Worm (Caenorhabditis elegans) whole organism, early embryonic: ENCODE results near the gene oac-14.

ENCODE experiments used
- B0310.2 ChIP-seq: sonication (generic microtip); optimal IDR thresholded peaks from 2 replicates; lab custom pipeline; 2016; ENCODE audit warnings: mild to moderate bottlenecking, missing genetic modification characterization, missing compliant biosample characterization
- F13C5.2 ChIP-seq: sonication (generic microtip); optimal IDR thresholded peaks from 2 replicates; lab custom pipeline; 2017; ENCODE audit warnings: mild to moderate bottlenecking, missing genetic modification characterization, inconsistent platforms, missing compliant biosample characterization
- aly-1 ChIP-seq: sonication (generic microtip); optimal IDR thresholded peaks from 2 replicates; lab custom pipeline; 2016; ENCODE audit warnings: missing genetic modification characterization, missing compliant biosample characterization
- ama-1 ChIP-seq: fragments of 150-350 bp; optimal IDR thresholded peaks from 2 replicates; lab custom pipeline; 2014
- ceh-13 ChIP-seq: fragments of 200-800 bp; sonication (Bioruptor generic); optimal IDR thresholded peaks from 2 replicates; lab custom pipeline; 2018; ENCODE audit warnings: mild to moderate bottlenecking, missing genetic modification characterization, missing compliant biosample characterization
- ceh-36 ChIP-seq: sonication (generic microtip); optimal IDR thresholded peaks from 2 replicates; lab custom pipeline; 2016; ENCODE audit warnings: missing genetic modification characterization, inconsistent platforms, missing compliant biosample characterization
- ets-7 ChIP-seq: sonication (generic microtip); optimal IDR thresholded peaks from 2 replicates; lab custom pipeline; 2016; ENCODE audit warnings: missing genotype, missing genetic modification characterization, missing compliant biosample characterization
- flt-1 ChIP-seq: fragments of 200-800 bp; sonication (Bioruptor generic); IDR thresholded peaks from 2 replicates; pipeline ENCODE4 v1.3.6; 2022; ENCODE audit warnings: missing genetic modification characterization, missing compliant biosample characterization
- hmbx-1 ChIP-seq: sonication (generic microtip); optimal IDR thresholded peaks from 2 replicates; lab custom pipeline; 2016; ENCODE audit warnings: mild to moderate bottlenecking, missing genetic modification characterization, missing compliant biosample characterization
- hmg-4 ChIP-seq: fragments of 200-800 bp; sonication (Bioruptor generic); optimal IDR thresholded peaks from 2 replicates; lab custom pipeline; 2018; ENCODE audit warnings: mild to moderate bottlenecking, missing genetic modification characterization, missing compliant biosample characterization
- hnd-1 ChIP-seq: sonication (generic microtip); optimal IDR thresholded peaks from 2 replicates; lab custom pipeline; 2016; ENCODE audit warnings: missing genetic modification characterization, missing compliant biosample characterization
- pes-1 ChIP-seq: fragments of 200-800 bp; sonication (Bioruptor generic); IDR thresholded peaks from 2 replicates; pipeline ENCODE4 v1.3.6; 2022; ENCODE audit warnings: missing genetic modification reagents, missing genetic modification characterization, missing compliant biosample characterization
- scrt-1 ChIP-seq: fragments of 200-800 bp; sonication (Bioruptor generic); IDR thresholded peaks from 2 replicates; pipeline ENCODE4 v1.3.6; 2022; ENCODE audit warnings: missing genetic modification characterization, missing compliant biosample characterization
- sea-1 ChIP-seq: fragments of 200-800 bp; sonication (Bioruptor generic); conservative IDR thresholded peaks from 2 replicates; pipeline ENCODE4 v1.3.6; 2022; ENCODE audit warnings: missing genetic modification characterization, missing compliant biosample characterization
- tbx-11 ChIP-seq: fragments of 200-800 bp; sonication (Bioruptor generic); IDR thresholded peaks from 2 replicates; pipeline ENCODE4 v1.3.6; 2022; ENCODE audit warnings: missing genetic modification characterization, missing compliant biosample characterization
- tbx-37 ChIP-seq: fragments of 200-800 bp; sonication (Bioruptor generic); conservative IDR thresholded peaks from 2 replicates; pipeline ENCODE4 v1.3.6; 2022; ENCODE audit warnings: missing genetic modification reagents, missing genetic modification characterization, missing compliant biosample characterization
- tra-4 ChIP-seq: sonication (generic microtip); optimal IDR thresholded peaks from 2 replicates; lab custom pipeline; 2017; ENCODE audit warnings: missing genetic modification characterization, missing compliant biosample characterization

Gene oac-14

ce11 chrX:10176295-10176694 lies 34.5 kb upstream of the oac-14 start, which contains the start of gene ncs-4:
ncs-4 (plus strand) TSS chrX:10176521.
- TF ChIP-seq hmbx-1 (tag; lab: Kevin White, UChicago) (no peak), F13C5.2 (tag; lab: Kevin White, UChicago) (no peak), B0310.2 (tag; lab: Kevin White, UChicago) (no peak), ceh-36 (tag; lab: Kevin White, UChicago) (no peak), sea-1 (no peak), aly-1 (no peak), ceh-13 (GFP tag; lab: Kevin White, UChicago) (no peak), flt-1 (GFP tag; lab: Robert Waterston, UW) (no peak; the same call in 1 of the 2 replicates), hnd-1 (tag; lab: Kevin White, UChicago) (no peak), scrt-1 (GFP tag; lab: Robert Waterston, UW) (no peak), tbx-37 (GFP tag; lab: Robert Waterston, UW) (no peak), tra-4 (tag; lab: Kevin White, UChicago) (no peak), ets-7 (tag; lab: Kevin White, UChicago) (no peak), pes-1 (GFP tag; lab: Robert Waterston, UW) (no peak), tbx-11 (no peak), hmg-4 (GFP tag; lab: Kevin White, UChicago) (no peak), ama-1 (lab: Kevin White, UChicago) (no peak)

ce11 chrX:10174683-10175082 lies 32.9 kb upstream of the oac-14 start, which contains the start of gene C07A4.3:
C07A4.3 (plus strand) TSS chrX:10174983.
- TF ChIP-seq tbx-37 (GFP tag; lab: Robert Waterston, UW) (no peak), tbx-11 (no peak), scrt-1 (GFP tag; lab: Robert Waterston, UW) (no peak), aly-1 (no peak), hmbx-1 (tag; lab: Kevin White, UChicago) (no peak), tra-4 (tag; lab: Kevin White, UChicago) (no peak)

ce11 chrX:10172004-10172584 lies 30.3 kb upstream of the oac-14 start, which contains the start of gene C07A4.2:
C07A4.2 (plus strand) TSS chrX:10172198.
- TF ChIP-seq aly-1 (no peak), hmbx-1 (tag; lab: Kevin White, UChicago) (no peak), F13C5.2 (tag; lab: Kevin White, UChicago) (no peak), B0310.2 (tag; lab: Kevin White, UChicago) (no peak), flt-1 (GFP tag; lab: Robert Waterston, UW) (no peak), tra-4 (tag; lab: Kevin White, UChicago) (no peak), hmg-4 (GFP tag; lab: Kevin White, UChicago) (no peak), scrt-1 (GFP tag; lab: Robert Waterston, UW) (no peak)

DNA sequence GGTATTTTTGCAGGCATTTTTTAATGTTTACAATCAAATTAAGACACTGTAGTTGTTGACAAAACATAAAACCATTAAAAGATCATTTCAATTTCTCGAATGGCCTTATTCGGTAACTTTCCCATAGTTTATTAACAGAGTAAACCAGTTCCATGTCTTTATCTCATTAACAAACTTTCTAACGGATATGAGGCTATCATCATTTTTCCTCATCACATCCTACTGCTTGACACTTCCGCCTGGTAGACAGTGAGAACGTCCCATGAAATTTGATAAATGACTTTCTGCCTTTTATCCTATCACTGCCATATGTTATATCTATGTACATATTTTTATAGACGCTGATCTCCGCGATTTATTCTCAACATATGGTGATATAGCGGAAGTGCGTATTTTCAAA lies 28.8 kb upstream of the oac-14 start:
- TF ChIP-seq ets-7 (tag; lab: Kevin White, UChicago), result no peak
- no peak for TF ChIP-seq ceh-36 (tag; lab: Kevin White, UChicago)
- no peak for TF ChIP-seq flt-1 (GFP tag; lab: Robert Waterston, UW)
- TF ChIP-seq pes-1 (GFP tag; lab: Robert Waterston, UW), result no peak
- TF ChIP-seq F13C5.2 (tag; lab: Kevin White, UChicago), result no peak
- TF ChIP-seq tra-4 (tag; lab: Kevin White, UChicago), result no peak
- TF ChIP-seq hnd-1 (tag; lab: Kevin White, UChicago), result no peak
- TF ChIP-seq hmg-4 (GFP tag; lab: Kevin White, UChicago), result no peak

- no peak for TF ChIP-seq tra-4 (tag; lab: Kevin White, UChicago)
- no peak for TF ChIP-seq ets-7 (tag; lab: Kevin White, UChicago)
- TF ChIP-seq scrt-1 (GFP tag; lab: Robert Waterston, UW), result no peak
- no peak for TF ChIP-seq aly-1
- TF ChIP-seq ama-1 (lab: Kevin White, UChicago), result no peak
- TF ChIP-seq B0310.2 (tag; lab: Kevin White, UChicago), result no peak
- no peak for TF ChIP-seq tbx-11
These were observed 26.7 kb upstream of the oac-14 start for ce11 chrX:10168534-10168933.

DNA sequence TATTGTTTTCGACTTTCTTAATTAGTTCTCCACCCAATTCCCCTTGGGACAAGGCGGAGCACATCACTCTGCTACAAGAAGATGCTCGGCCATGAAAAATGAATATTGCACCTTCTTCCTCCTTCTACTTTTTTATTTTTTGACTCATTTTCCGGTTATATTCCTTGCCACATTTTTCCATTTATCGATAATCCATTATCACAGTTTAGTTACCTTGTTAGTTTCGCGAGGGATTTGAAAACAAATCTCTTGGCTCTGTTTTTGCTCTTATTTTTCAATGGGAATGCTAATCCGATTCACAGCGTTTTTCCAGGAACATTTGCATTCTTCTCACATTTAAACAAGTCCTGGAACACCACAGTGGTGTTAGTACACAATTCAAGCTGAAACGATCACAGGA lies 25.2 kb upstream of the oac-14 start, which contains the start of gene rnp-9:
Gene rnp-9 (plus strand): TSS at position 301 of the 400 bp plus-strand sequence.
- TF ChIP-seq hmg-4 (GFP tag; lab: Kevin White, UChicago) (no peak), tra-4 (tag; lab: Kevin White, UChicago) (no peak), ceh-36 (tag; lab: Kevin White, UChicago) (no peak), ets-7 (tag; lab: Kevin White, UChicago) (no peak), ama-1 (lab: Kevin White, UChicago) (no peak), tbx-37 (GFP tag; lab: Robert Waterston, UW) (no peak), B0310.2 (tag; lab: Kevin White, UChicago) (no peak), tbx-11 (no peak), hnd-1 (tag; lab: Kevin White, UChicago) (no peak), flt-1 (GFP tag; lab: Robert Waterston, UW) (no peak), pes-1 (GFP tag; lab: Robert Waterston, UW) (no peak), hmbx-1 (tag; lab: Kevin White, UChicago) (no peak), scrt-1 (GFP tag; lab: Robert Waterston, UW) (no peak)

DNA sequence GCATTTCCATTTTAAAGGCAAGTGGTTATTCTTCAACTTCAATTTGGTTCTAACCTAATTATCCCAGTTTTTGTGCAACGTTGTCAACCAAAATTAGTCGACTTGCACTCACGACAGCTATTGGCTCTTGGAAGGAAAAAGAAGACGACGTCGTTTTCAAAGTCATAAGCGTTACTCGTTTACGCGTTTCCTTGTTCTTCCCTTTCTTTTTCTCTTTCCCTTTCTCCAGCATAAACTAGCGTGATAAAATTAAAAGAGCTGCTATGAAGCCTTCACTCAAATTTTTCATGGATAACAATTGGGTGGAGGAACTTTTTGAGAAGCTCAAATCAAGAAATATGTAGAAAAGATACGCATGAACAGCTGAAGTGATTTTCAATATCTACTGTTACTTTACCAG lies 21.4 kb upstream of the oac-14 start:
- TF ChIP-seq ceh-36 (tag; lab: Kevin White, UChicago) (no peak), aly-1 (no peak), F13C5.2 (tag; lab: Kevin White, UChicago) (no peak), hmbx-1 (tag; lab: Kevin White, UChicago) (no peak), ceh-13 (GFP tag; lab: Kevin White, UChicago) (no peak), B0310.2 (tag; lab: Kevin White, UChicago) (no peak), sea-1 (no peak), tbx-37 (GFP tag; lab: Robert Waterston, UW) (no peak), hnd-1 (tag; lab: Kevin White, UChicago) (no peak), tra-4 (tag; lab: Kevin White, UChicago) (no peak), tbx-11 (no peak), pes-1 (GFP tag; lab: Robert Waterston, UW) (no peak), hmg-4 (GFP tag; lab: Kevin White, UChicago) (no peak), scrt-1 (GFP tag; lab: Robert Waterston, UW) (no peak), ets-7 (tag; lab: Kevin White, UChicago) (no peak), flt-1 (GFP tag; lab: Robert Waterston, UW) (no peak)
